Fruit fly (Drosophila melanogaster) whole organism, adult: ENCODE measurements around the gene mal.

Source experiments
- CG12768 ChIP-seq: fragments of 200-800 bp; sonication (Bioruptor generic); optimal IDR thresholded peaks from 2 replicates; lab custom pipeline; 2017; ENCODE audit warnings: missing biosample characterization, missing genetic modification characterization, mild to moderate bottlenecking, moderate library complexity, missing genetic modification reagents
- CG14711 ChIP-seq: fragments of 200-800 bp; sonication (Bioruptor generic); optimal IDR thresholded peaks from 2 replicates; lab custom pipeline; 2018; ENCODE audit warnings: missing biosample characterization, mild to moderate bottlenecking, missing genetic modification characterization, moderate library complexity
- CG1620 ChIP-seq: fragments of 200-800 bp; sonication (Bioruptor generic); optimal IDR thresholded peaks from 2 replicates; lab custom pipeline; 2016; ENCODE audit warnings: missing biosample characterization, missing genetic modification characterization
- CG33017 ChIP-seq: fragments of 200-800 bp; sonication (Bioruptor generic); optimal IDR thresholded peaks from 2 replicates; lab custom pipeline; 2018; ENCODE audit warnings: missing biosample characterization, mild to moderate bottlenecking, missing genetic modification characterization, moderate library complexity
- CG5204 ChIP-seq: fragments of 200-800 bp; sonication (Bioruptor generic); optimal IDR thresholded peaks from 2 replicates; lab custom pipeline; 2016; ENCODE audit warnings: missing biosample characterization, missing genetic modification characterization
- CG7045 ChIP-seq: fragments of 200-800 bp; sonication (Bioruptor generic); optimal IDR thresholded peaks from 2 replicates; lab custom pipeline; 2017; ENCODE audit warnings: missing biosample characterization, mild to moderate bottlenecking, missing genetic modification characterization
- CG7101 ChIP-seq: fragments of 200-800 bp; sonication (Bioruptor generic); optimal IDR thresholded peaks from 2 replicates; lab custom pipeline; 2018; ENCODE audit warnings: missing biosample characterization, mild to moderate bottlenecking, missing genetic modification characterization, moderate library complexity
- Clk ChIP-seq: fragments of 200-800 bp; sonication (Bioruptor generic); optimal IDR thresholded peaks from 2 replicates; lab custom pipeline; 2017; ENCODE audit warnings: missing biosample characterization, missing genetic modification characterization
- cic ChIP-seq: fragments of 200-800 bp; sonication (Bioruptor generic); optimal IDR thresholded peaks from 2 replicates; lab custom pipeline; 2017; ENCODE audit warnings: missing biosample characterization, mild to moderate bottlenecking, missing genetic modification characterization, moderate library complexity
- kay ChIP-seq: fragments of 200-800 bp; sonication (Bioruptor generic); peaks from one replicate; lab custom pipeline; 2016; ENCODE audit warnings: missing biosample characterization, missing genetic modification characterization, borderline replicate concordance
- ovo ChIP-seq: fragments of 200-800 bp; sonication (Bioruptor generic); optimal IDR thresholded peaks from 2 replicates; lab custom pipeline; 2016; ENCODE audit warnings: missing biosample characterization, missing genetic modification characterization
- pad ChIP-seq: fragments of 200-800 bp; sonication (Bioruptor generic); optimal IDR thresholded peaks from 3 replicates; lab custom pipeline; 2017; ENCODE audit warnings: missing biosample characterization, missing genetic modification characterization, mild to moderate bottlenecking, moderate library complexity, missing genetic modification reagents
- toe ChIP-seq: fragments of 200-800 bp; sonication (Bioruptor generic); optimal IDR thresholded peaks from 2 replicates; lab custom pipeline; 2016; ENCODE audit warnings: missing biosample characterization, missing genetic modification characterization

DNA sequence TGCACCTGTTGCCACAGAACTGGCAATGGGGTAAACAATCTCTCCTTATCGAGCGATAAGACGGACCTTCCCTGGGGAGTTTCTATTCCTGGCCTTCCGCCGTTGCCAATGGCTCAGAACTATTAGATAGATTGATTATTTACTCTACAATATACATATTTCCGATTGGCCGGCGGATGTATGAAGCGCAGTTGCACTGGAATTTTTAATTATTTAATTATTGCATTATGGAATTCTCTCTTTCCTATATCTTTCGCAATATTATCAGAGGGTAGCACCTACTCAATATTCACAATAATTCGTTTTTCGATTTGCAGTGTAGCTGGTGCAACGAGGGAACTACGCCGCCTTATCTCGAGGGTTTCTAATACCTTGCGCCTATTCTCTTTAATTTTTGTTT lies 37.7 kb downstream of the mal start, which contains the start of gene GstT3:
- no peak for TF ChIP-seq Clk (GFP tag; lab: Kevin White, UChicago)
- no peak for TF ChIP-seq CG12768 (GFP tag; lab: Kevin White, UChicago)
- no peak for TF ChIP-seq CG1620 (GFP tag; lab: Kevin White, UChicago)
- no peak for TF ChIP-seq ovo (GFP tag; lab: Kevin White, UChicago)
- TF ChIP-seq CG33017 (tag; lab: Kevin White, UChicago): no peak
- no peak for TF ChIP-seq cic (GFP tag; lab: Kevin White, UChicago)
- TF ChIP-seq toe (GFP tag; lab: Kevin White, UChicago): no peak
- TF ChIP-seq CG7045 (GFP tag; lab: Kevin White, UChicago): no peak
- TF ChIP-seq CG14711 (tag; lab: Kevin White, UChicago): no peak
- TF ChIP-seq pad: no peak
- TF ChIP-seq CG7101 (tag; lab: Kevin White, UChicago): no peak
- TF ChIP-seq CG5204 (GFP tag; lab: Kevin White, UChicago): no peak
- TF ChIP-seq kay (GFP tag; lab: Kevin White, UChicago): no peak
